Worm (Caenorhabditis elegans): Measurements from ENCODE around the gene dcaf-13.

The dcaf-13 gene

DNA sequence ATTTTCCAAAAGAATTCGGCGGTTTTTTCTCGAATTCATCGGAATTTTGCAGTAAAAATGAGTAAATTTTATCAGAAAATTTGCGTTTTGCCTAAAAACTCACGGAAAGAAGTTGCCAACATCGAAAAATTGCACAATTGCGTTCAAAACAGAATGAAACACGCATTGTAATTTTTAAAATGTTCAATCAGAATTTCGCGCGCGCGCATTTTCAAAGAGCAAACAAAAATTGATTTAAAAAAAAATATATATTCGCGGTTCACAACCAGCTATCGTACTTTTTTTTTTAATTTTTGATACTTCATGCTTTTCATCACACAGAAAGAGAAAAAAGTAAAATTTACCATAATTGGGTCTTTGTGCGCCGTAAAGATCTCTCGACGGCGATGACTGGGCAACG lies 49.8 kb downstream of the dcaf-13 start:
- TF ChIP-seq sem-2 (GFP tag; optimal IDR thresholded peaks at IDR 0.05): no peak

DNA sequence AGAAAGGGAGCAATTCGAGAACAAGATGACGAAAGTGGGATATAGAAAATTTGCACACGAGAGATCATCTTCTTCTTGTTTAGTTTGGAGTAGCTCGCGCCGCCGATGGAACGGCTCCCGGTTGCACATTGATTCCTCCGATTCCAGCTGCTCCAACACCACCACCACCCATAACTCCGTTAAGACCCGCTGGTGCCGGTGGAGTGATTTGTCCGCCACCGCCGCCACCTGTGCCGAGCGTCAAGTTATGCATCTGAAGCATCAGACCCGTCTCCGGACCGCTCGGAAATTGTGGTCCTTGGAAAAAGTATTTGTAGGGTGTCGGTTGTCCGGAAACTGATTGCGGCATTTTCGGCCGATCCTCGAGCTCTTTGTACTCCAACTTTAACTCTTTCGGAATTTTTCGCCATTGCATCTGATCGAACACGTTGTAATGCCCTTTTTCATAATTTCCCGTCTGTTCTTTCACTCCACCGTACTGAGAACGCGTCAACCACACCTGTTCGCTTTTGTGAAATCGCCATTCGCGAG lies 51.8 kb downstream of the dcaf-13 start:
- TF ChIP-seq unc-120 (tag; optimal IDR thresholded peaks at IDR 0.05; ENCODE audit: poor library complexity, severe bottlenecking) (no peak), ztf-11 (tag; optimal IDR thresholded peaks at IDR 0.05) (no peak), unc-39 (tag; optimal IDR thresholded peaks at IDR 0.05) (no peak), nhr-237 (tag; optimal IDR thresholded peaks at IDR 0.05) (no peak), nhr-76 (tag; optimal IDR thresholded peaks at IDR 0.05) (no peak), nhr-12 (tag; optimal IDR thresholded peaks at IDR 0.05) (no peak), elt-3 (tag; optimal IDR thresholded peaks at IDR 0.05) (no peak), ceh-83 (GFP tag; optimal IDR thresholded peaks at IDR 0.05) (no peak), nhr-28 (tag; optimal IDR thresholded peaks at IDR 0.05) (no peak), pha-4 (tag; optimal IDR thresholded peaks at IDR 0.05) (no peak)
